Fruit fly (Drosophila melanogaster) whole organism, prepupa: ENCODE data around the gene CG10993.

Source experiments
- CG10669 ChIP-seq: fragments of 200-800 bp; sonication (Bioruptor generic); optimal IDR thresholded peaks from 3 replicates; lab custom pipeline; 2018; ENCODE audit warnings: missing biosample characterization, mild to moderate bottlenecking, missing genetic modification characterization, moderate library complexity
- CG11762 ChIP-seq: fragments of 200-800 bp; sonication (Bioruptor generic); optimal IDR thresholded peaks from 3 replicates; lab custom pipeline; 2016; ENCODE audit warnings: missing biosample characterization, missing genetic modification characterization; ENCODE audit not compliant: insufficient read depth
- CG15336 ChIP-seq: fragments of 200-800 bp; sonication (Bioruptor generic); IDR thresholded peaks from 2 replicates; pipeline ENCODE4 v1.3.6; 2022; ENCODE audit warnings: missing biosample characterization, missing genetic modification characterization
- CG1621 ChIP-seq: fragments of 200-800 bp; sonication (Bioruptor generic); optimal IDR thresholded peaks from 3 replicates; lab custom pipeline; 2018; ENCODE audit warnings: missing biosample characterization, mild to moderate bottlenecking, missing genetic modification characterization
- CG16779 ChIP-seq: fragments of 200-800 bp; sonication (Bioruptor generic); optimal IDR thresholded peaks from 3 replicates; lab custom pipeline; 2017; ENCODE audit warnings: missing biosample characterization, mild to moderate bottlenecking, missing genetic modification characterization
- CG3032 ChIP-seq: fragments of 200-800 bp; optimal IDR thresholded peaks from 2 replicates; lab custom pipeline; 2019; ENCODE audit warnings: missing biosample characterization, mild to moderate bottlenecking, missing genetic modification characterization, moderate library complexity
- CG31627 ChIP-seq: fragments of 200-800 bp; sonication (Bioruptor generic); optimal IDR thresholded peaks from 3 replicates; lab custom pipeline; 2016; ENCODE audit warnings: missing biosample characterization, missing genetic modification characterization
- CG32006 ChIP-seq: fragments of 200-800 bp; sonication (Bioruptor generic); optimal IDR thresholded peaks from 3 replicates; lab custom pipeline; 2017; ENCODE audit warnings: missing biosample characterization, mild to moderate bottlenecking, missing genetic modification characterization
- CG34406 ChIP-seq: fragments of 200-800 bp; sonication (Bioruptor generic); optimal IDR thresholded peaks from 3 replicates; lab custom pipeline; 2016; ENCODE audit warnings: missing biosample characterization, missing genetic modification characterization
- CG3919 ChIP-seq: fragments of 200-800 bp; sonication (Bioruptor generic); optimal IDR thresholded peaks from 3 replicates; lab custom pipeline; 2016; ENCODE audit warnings: missing biosample characterization, missing genetic modification characterization
- CG4318 ChIP-seq: fragments of 200-800 bp; sonication (Bioruptor generic); optimal IDR thresholded peaks from 3 replicates; lab custom pipeline; 2017; ENCODE audit warnings: missing biosample characterization, mild to moderate bottlenecking, missing genetic modification characterization
- CG6163 ChIP-seq: fragments of 200-800 bp; sonication (Bioruptor generic); IDR thresholded peaks from 3 replicates; pipeline ENCODE4 v1.3.6; 2022; ENCODE audit warnings: missing biosample characterization, missing genetic modification characterization
- CG6276 ChIP-seq: fragments of 200-800 bp; sonication (Bioruptor generic); optimal IDR thresholded peaks from 2 replicates; lab custom pipeline; 2017; ENCODE audit warnings: missing biosample characterization, mild to moderate bottlenecking, missing genetic modification characterization
- CG6792 ChIP-seq: fragments of 200-800 bp; sonication (Bioruptor generic); optimal IDR thresholded peaks from 3 replicates; lab custom pipeline; 2016; ENCODE audit warnings: missing biosample characterization, missing genetic modification characterization
- CG6854 ChIP-seq: fragments of 200-800 bp; sonication (Bioruptor generic); optimal IDR thresholded peaks from 2 replicates; lab custom pipeline; 2017; ENCODE audit warnings: missing biosample characterization, mild to moderate bottlenecking, missing genetic modification characterization
- CG7368 ChIP-seq: fragments of 200-800 bp; sonication (Bioruptor generic); optimal IDR thresholded peaks from 3 replicates; lab custom pipeline; 2016; ENCODE audit warnings: missing biosample characterization, missing genetic modification characterization
- CG8119 ChIP-seq: fragments of 200-800 bp; sonication (Bioruptor generic); IDR thresholded peaks from 3 replicates; pipeline ENCODE4 v1.3.6; 2022; ENCODE audit warnings: missing biosample characterization, missing genetic modification characterization
- CG8632 ChIP-seq: fragments of 200-800 bp; sonication (Bioruptor generic); optimal IDR thresholded peaks from 3 replicates; lab custom pipeline; 2016; ENCODE audit warnings: missing biosample characterization, missing genetic modification characterization
- Eip78C ChIP-seq: fragments of 200-800 bp; sonication (Bioruptor generic); peaks from one replicate; lab custom pipeline; 2016; ENCODE audit warnings: missing biosample characterization, missing genetic modification characterization
- Eip93F ChIP-seq: fragments of 200-800 bp; sonication (Bioruptor generic); optimal IDR thresholded peaks from 2 replicates; lab custom pipeline; 2016; ENCODE audit warnings: missing biosample characterization, mild to moderate bottlenecking, missing genetic modification characterization
- Ets21C ChIP-seq: fragments of 200-800 bp; sonication (Bioruptor generic); optimal IDR thresholded peaks from 3 replicates; lab custom pipeline; 2016; ENCODE audit warnings: missing biosample characterization, missing genetic modification characterization
- Ets96B ChIP-seq: fragments of 200-800 bp; optimal IDR thresholded peaks from 2 replicates; lab custom pipeline; 2019; ENCODE audit warnings: missing biosample characterization, mild to moderate bottlenecking, missing genetic modification characterization, moderate library complexity
- Hr38 ChIP-seq: sonication (Bioruptor generic); optimal IDR thresholded peaks from 2 replicates; lab custom pipeline; 2016; ENCODE audit warnings: missing biosample characterization, missing genetic modification characterization
- Met ChIP-seq: fragments of 200-800 bp; sonication (Bioruptor generic); optimal IDR thresholded peaks from 3 replicates; lab custom pipeline; 2016; ENCODE audit warnings: missing biosample characterization, missing genetic modification characterization
- OdsH ChIP-seq: fragments of 200-800 bp; sonication (Bioruptor generic); optimal IDR thresholded peaks from 3 replicates; lab custom pipeline; 2016; ENCODE audit warnings: missing biosample characterization, missing genetic modification characterization
- Smox ChIP-seq: fragments of 200-800 bp; sonication (Bioruptor generic); optimal IDR thresholded peaks from 3 replicates; lab custom pipeline; 2016; ENCODE audit warnings: missing biosample characterization, missing genetic modification characterization
- Sox102F ChIP-seq: fragments of 200-800 bp; sonication (Bioruptor generic); optimal IDR thresholded peaks from 2 replicates; lab custom pipeline; 2016; ENCODE audit warnings: missing biosample characterization, mild to moderate bottlenecking, missing genetic modification characterization
- Sox14 ChIP-seq: fragments of 200-800 bp; sonication (Bioruptor generic); optimal IDR thresholded peaks from 3 replicates; lab custom pipeline; 2016; ENCODE audit warnings: missing biosample characterization, missing genetic modification characterization
- Sox15 ChIP-seq: fragments of 200-800 bp; sonication (Bioruptor generic); optimal IDR thresholded peaks from 3 replicates; lab custom pipeline; 2016; ENCODE audit warnings: missing biosample characterization, missing genetic modification characterization
- achi ChIP-seq: fragments of 200-800 bp; sonication (Bioruptor generic); optimal IDR thresholded peaks from 3 replicates; lab custom pipeline; 2016; ENCODE audit warnings: missing biosample characterization, missing genetic modification characterization
- cyc ChIP-seq: fragments of 200-800 bp; sonication (Bioruptor generic); optimal IDR thresholded peaks from 3 replicates; lab custom pipeline; 2016; ENCODE audit warnings: missing biosample characterization, missing genetic modification characterization
- dsx ChIP-seq: fragments of 200-800 bp; optimal IDR thresholded peaks from 3 replicates; lab custom pipeline; 2019; ENCODE audit warnings: missing biosample characterization, mild to moderate bottlenecking, missing genetic modification characterization, moderate library complexity; ENCODE audit not compliant: poor library complexity, severe bottlenecking
- eg ChIP-seq: fragments of 200-800 bp; sonication (Bioruptor generic); IDR thresholded peaks from 3 replicates; pipeline ENCODE4 v1.3.6; 2022; ENCODE audit warnings: missing biosample characterization, missing genetic modification characterization
- esn ChIP-seq: fragments of 200-800 bp; sonication (Bioruptor generic); optimal IDR thresholded peaks from 2 replicates; lab custom pipeline; 2016; ENCODE audit warnings: missing biosample characterization, mild to moderate bottlenecking, missing genetic modification characterization, moderate library complexity
- fd59A ChIP-seq: fragments of 200-800 bp; sonication (Bioruptor generic); optimal IDR thresholded peaks from 2 replicates; lab custom pipeline; 2017; ENCODE audit warnings: missing biosample characterization, mild to moderate bottlenecking, missing genetic modification characterization, missing genetic modification reagents
- fd85E ChIP-seq: fragments of 200-800 bp; sonication (Bioruptor generic); optimal IDR thresholded peaks from 3 replicates; lab custom pipeline; 2016; ENCODE audit warnings: missing biosample characterization, missing genetic modification characterization
- lz ChIP-seq: fragments of 200-800 bp; sonication (Bioruptor generic); optimal IDR thresholded peaks from 3 replicates; lab custom pipeline; 2016; ENCODE audit warnings: missing biosample characterization, missing genetic modification characterization
- net ChIP-seq: fragments of 200-800 bp; sonication (Bioruptor generic); optimal IDR thresholded peaks from 3 replicates; lab custom pipeline; 2016; ENCODE audit warnings: missing biosample characterization, missing genetic modification characterization
- salr ChIP-seq, 2 experiments: fragments of 200-800 bp; sonication (Bioruptor generic); optimal IDR thresholded peaks; 3 replicates each; lab custom pipeline; 2016 to 2018; ENCODE audit warnings: missing biosample characterization in 2 of 2, missing genetic modification characterization in 2 of 2, mild to moderate bottlenecking in 1 of 2
- ss ChIP-seq, 2 experiments: fragments of 200-800 bp; sonication (Bioruptor generic); optimal IDR thresholded peaks; 2 replicates in 1 of 2; 3 replicates in 1 of 2; lab custom pipeline; 2017 to 2018; ENCODE audit warnings: mild to moderate bottlenecking in 2 of 2, missing biosample characterization in 2 of 2, missing genetic modification characterization in 2 of 2, moderate library complexity in 1 of 2
- topi ChIP-seq: fragments of 200-800 bp; sonication (Bioruptor generic); optimal IDR thresholded peaks from 3 replicates; lab custom pipeline; 2016; ENCODE audit warnings: missing biosample characterization, missing genetic modification characterization
- vri ChIP-seq: fragments of 200-800 bp; sonication (Bioruptor generic); optimal IDR thresholded peaks from 3 replicates; lab custom pipeline; 2016; ENCODE audit warnings: missing biosample characterization, mild to moderate bottlenecking, missing genetic modification characterization

CG10993 gene

dm6 chrX:13838892-13839291, 48.0 kb upstream of the CG10993 start (continued):
- TF ChIP-seq CG6854 (peak; percentile 45), cyc (peak; percentile 90), CG11762 (GFP tag; lab: Kevin White, UChicago) (peak; percentile 88), salr (GFP tag; optimal IDR thresholded peaks at IDR 0.05; lab: Kevin White, UChicago) (peak; percentile 74 to 80), fd85E (GFP tag; lab: Kevin White, UChicago) (peak; percentile 66), CG4318 (GFP tag; lab: Kevin White, UChicago) (peak; percentile 90), CG1621 (tag; lab: Kevin White, UChicago) (peak; percentile 78), achi (peak; percentile 88), vri (peak; percentile 86), CG15336 (GFP tag; lab: Robert Waterston, UW) (peak; percentile 96), CG7368 (peak; percentile 76), Ets96B (peak; percentile 77), CG34406 (GFP tag; lab: Kevin White, UChicago) (peak; percentile 90), CG16779 (tag; lab: Kevin White, UChicago) (peak; percentile 73), lz (GFP tag; lab: Kevin White, UChicago) (peak; percentile 89), dsx (GFP tag; lab: Kevin White, UChicago) (peak; percentile 59), Ets21C (GFP tag; lab: Kevin White, UChicago) (peak; percentile 81), CG10669 (GFP tag; lab: Kevin White, UChicago) (peak; percentile 85), CG6163 (GFP tag; lab: Robert Waterston, UW) (peak; percentile 94), Hr38 (GFP tag; lab: Kevin White, UChicago) (peak; percentile 80)

DNA sequence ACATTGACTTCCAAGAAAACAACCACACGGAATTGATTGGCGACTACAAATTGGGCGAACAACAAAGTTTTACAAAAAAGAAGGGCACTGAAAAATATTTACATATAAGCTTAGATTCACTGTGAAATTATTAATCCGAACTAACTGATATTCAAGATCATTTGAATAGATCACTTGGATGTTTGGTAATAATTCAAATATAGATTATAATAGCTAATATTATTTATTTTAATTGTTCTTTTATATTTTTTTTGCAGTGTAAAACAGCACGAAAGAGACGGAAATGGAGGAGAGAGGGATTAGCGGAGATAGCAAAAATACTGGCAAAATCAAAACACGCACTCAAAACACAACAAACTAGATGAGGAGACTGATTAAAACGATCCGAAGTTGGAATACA, 47.3 kb upstream of the CG10993 start:
- TF ChIP-seq CG11762 (GFP tag; lab: Kevin White, UChicago) (no peak), CG34406 (GFP tag; lab: Kevin White, UChicago) (peak; percentile 25), CG6276 (peak; percentile 52), CG32006 (GFP tag; lab: Kevin White, UChicago) (peak; percentile 75), eg (peak; percentile 81), CG8632 (GFP tag; lab: Kevin White, UChicago) (peak; percentile 16), Eip78C (peak; percentile 48), CG6163 (GFP tag; lab: Robert Waterston, UW) (peak; percentile 61; the same call in 2 of the 3 replicates), OdsH (GFP tag; lab: Kevin White, UChicago) (peak; percentile 26), CG8119 (GFP tag; lab: Robert Waterston, UW) (peak; percentile 71), Sox15 (GFP tag; lab: Kevin White, UChicago) (no peak), CG15336 (GFP tag; lab: Robert Waterston, UW) (peak; percentile 64; the same call in 1 of the 2 replicates), dsx (GFP tag; lab: Kevin White, UChicago) (peak; percentile 61), CG4318 (GFP tag; lab: Kevin White, UChicago) (peak; percentile 46), vri (no peak), ss (GFP tag; optimal IDR thresholded peaks at IDR 0.05; lab: Kevin White, UChicago) (peak in 1 of 2 experiments; percentile 2), achi (no peak), CG3032 (tag; lab: Kevin White, UChicago) (peak; percentile 46), Ets96B (peak; percentile 34), Sox102F (GFP tag; lab: Kevin White, UChicago) (no peak)

DNA sequence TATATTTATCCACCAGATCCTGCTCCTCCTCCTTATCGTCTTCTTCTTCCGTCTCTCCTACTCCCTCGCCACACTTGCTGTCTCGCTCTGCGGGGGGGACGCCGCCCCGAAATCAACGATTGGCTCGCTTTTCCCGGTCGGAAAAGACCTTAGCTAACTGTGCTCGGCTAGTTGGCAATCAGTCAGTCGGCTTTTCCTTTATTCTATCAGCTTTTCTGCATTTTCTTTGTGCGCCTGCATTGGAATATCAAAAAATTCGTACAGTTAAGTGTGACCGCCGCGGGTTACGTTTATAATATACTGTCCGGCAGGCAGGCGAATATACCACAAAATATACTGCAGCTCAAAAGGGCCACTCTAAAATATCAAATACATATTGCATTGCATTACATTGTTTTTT, 39.1 kb upstream of the CG10993 start, which contains the start of gene jub:
Gene jub, minus strand, starts transcription at position 289 of the 400 bp plus-strand sequence.
- no peak for TF ChIP-seq Ets96B
- TF ChIP-seq CG6792 (GFP tag; lab: Kevin White, UChicago): no peak
- no peak for TF ChIP-seq Hr38 (GFP tag; lab: Kevin White, UChicago)
- no peak for TF ChIP-seq CG10669 (GFP tag; lab: Kevin White, UChicago)
- no peak for TF ChIP-seq CG3919
- peak; percentile 57 for TF ChIP-seq Eip78C
- peak; percentile 84 for TF ChIP-seq Sox14 (GFP tag; lab: Kevin White, UChicago)
- peak; percentile 13 for TF ChIP-seq esn (GFP tag; lab: Kevin White, UChicago)
- TF ChIP-seq achi: no peak
- no peak for TF ChIP-seq OdsH (GFP tag; lab: Kevin White, UChicago)
- no peak for TF ChIP-seq CG34406 (GFP tag; lab: Kevin White, UChicago)
- TF ChIP-seq Met: no peak
- TF ChIP-seq fd59A (GFP tag; lab: Kevin White, UChicago): no peak
- TF ChIP-seq topi: no peak
- TF ChIP-seq CG31627 (GFP tag; lab: Kevin White, UChicago): no peak
- TF ChIP-seq dsx (GFP tag; lab: Kevin White, UChicago): peak; percentile 19
- no peak for TF ChIP-seq CG6163 (GFP tag; lab: Robert Waterston, UW)
- no peak for TF ChIP-seq Smox
- TF ChIP-seq Eip93F (GFP tag; lab: Kevin White, UChicago): no peak
- no peak for TF ChIP-seq net (GFP tag; lab: Kevin White, UChicago)
- no peak for TF ChIP-seq cyc
- TF ChIP-seq, all 60 proteins: peak for 4
